Worm (Caenorhabditis elegans) whole organism, L3 larva: ENCODE data around the gene atl-1.

Experiments
- aly-2 ChIP-seq: fragments of 150-350 bp; optimal IDR thresholded peaks from 2 replicates; lab custom pipeline; 2014; ENCODE audit warnings: missing biosample characterization, missing genetic modification characterization
- ama-1 ChIP-seq: fragments of 150-350 bp; optimal IDR thresholded peaks from 2 replicates; lab custom pipeline; 2018
- snpc-4 ChIP-seq: fragments of 150-350 bp; optimal IDR thresholded peaks from 2 replicates; lab custom pipeline; 2014; ENCODE audit warnings: missing biosample characterization, missing genetic modification characterization

ce11 chrV:9625604-9626446 is 19.6 kb downstream of the atl-1 start, which contains the start of gene T06E4.7:
- TF ChIP-seq ama-1 (lab: Kevin White, UChicago) (no peak), snpc-4 (no peak), aly-2 (tag; lab: Kevin White, UChicago) (no peak)
